Fruit fly (Drosophila melanogaster) whole organism: Measurements from ENCODE around the gene mRpL15.

Source experiments
- CG8478 ChIP-seq: fragments of >200 bp; optimal IDR thresholded peaks from 2 replicates; lab custom pipeline; 2018; ENCODE audit warnings: inconsistent platforms
- EcR ChIP-seq, 2 experiments: fragments of >200 bp; optimal IDR thresholded peaks; 2 replicates each; lab custom pipeline; 2017; ENCODE audit warnings: missing biosample characterization in 2 of 2, missing genetic modification characterization in 2 of 2, missing genetic modification reagents in 2 of 2
- psq ChIP-seq: fragments of >200 bp; optimal IDR thresholded peaks from 2 replicates; lab custom pipeline; 2017

dm6 chr3L:20400515-20400914 lies 35.5 kb downstream of the mRpL15 start:
- TF ChIP-seq psq (lab: Kevin White, UChicago) = no peak
- TF ChIP-seq EcR (GFP tag; optimal IDR thresholded peaks at IDR 0.05; lab: Kevin White, UChicago) = no peak
- no peak for TF ChIP-seq CG8478 (lab: Kevin White, UChicago)
